Fruit fly (Drosophila melanogaster) whole organism, adult: Measurements from ENCODE around the gene CG13060.

Experiments
- CG14711 ChIP-seq: fragments of 200-800 bp; sonication (Bioruptor generic); optimal IDR thresholded peaks from 2 replicates; lab custom pipeline; 2018; ENCODE audit warnings: missing biosample characterization, mild to moderate bottlenecking, missing genetic modification characterization, moderate library complexity
- CG7101 ChIP-seq: fragments of 200-800 bp; sonication (Bioruptor generic); optimal IDR thresholded peaks from 2 replicates; lab custom pipeline; 2018; ENCODE audit warnings: missing biosample characterization, mild to moderate bottlenecking, missing genetic modification characterization, moderate library complexity
- Clk ChIP-seq: fragments of 200-800 bp; sonication (Bioruptor generic); optimal IDR thresholded peaks from 2 replicates; lab custom pipeline; 2017; ENCODE audit warnings: missing biosample characterization, missing genetic modification characterization
- Hr96 ChIP-seq: fragments of 200-800 bp; sonication (Bioruptor generic); optimal IDR thresholded peaks from 2 replicates; lab custom pipeline; 2016; ENCODE audit warnings: missing biosample characterization, missing genetic modification characterization
- bab1 ChIP-seq: fragments of 200-800 bp; sonication (Bioruptor generic); optimal IDR thresholded peaks from 3 replicates; lab custom pipeline; 2019; ENCODE audit warnings: missing biosample characterization, mild to moderate bottlenecking, missing genetic modification characterization, moderate library complexity

DNA sequence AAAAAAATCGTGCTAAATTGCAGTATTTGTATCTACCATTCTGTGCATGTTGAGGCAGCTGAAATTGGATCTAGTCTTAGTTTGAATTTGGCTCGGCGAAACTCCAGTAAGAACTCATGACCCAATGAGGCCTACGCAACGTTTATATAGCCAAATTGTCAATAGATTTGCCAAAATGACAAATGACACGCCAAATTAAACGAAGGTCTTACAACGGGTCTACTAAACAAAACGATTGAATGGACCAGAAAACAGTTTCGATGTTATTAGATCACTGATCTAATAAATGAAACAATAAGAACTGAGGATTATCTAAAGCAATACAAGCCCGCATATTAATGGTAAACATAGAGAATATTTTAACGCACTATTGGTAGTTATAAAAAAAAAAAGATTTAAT, 1.5 kb downstream of the CG13060 start, which contains the start of gene CG42718:
- no peak for TF ChIP-seq Hr96 (GFP tag; lab: Kevin White, UChicago)
- TF ChIP-seq Clk (GFP tag; lab: Kevin White, UChicago) = no peak
- no peak for TF ChIP-seq CG7101
- TF ChIP-seq bab1 (GFP tag; lab: Kevin White, UChicago) = no peak
- TF ChIP-seq CG14711 (tag; lab: Kevin White, UChicago) = no peak
